Worm (Caenorhabditis elegans): ENCODE data around the gene igcm-2.

DNA sequence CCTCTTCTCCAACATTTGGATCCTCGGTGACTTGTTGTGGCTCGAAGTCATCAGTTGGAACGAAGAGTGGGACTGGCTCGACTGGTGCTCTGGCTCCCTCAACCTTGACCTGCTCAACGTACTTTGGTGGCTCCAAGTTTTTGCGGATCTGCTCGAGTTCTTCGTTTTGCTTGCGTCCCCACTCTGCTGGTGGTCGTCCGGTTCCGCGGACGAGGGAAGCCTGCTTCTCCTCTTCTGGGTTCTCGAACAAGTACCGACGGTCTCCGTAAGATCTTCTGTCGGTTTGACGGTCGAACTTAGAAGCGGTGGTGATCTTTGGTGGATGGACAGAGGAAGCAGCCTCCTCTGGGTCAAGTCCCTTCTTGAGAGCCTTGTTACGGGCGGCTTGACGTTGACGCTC, 17.3 kb upstream of the igcm-2 start:
- no peak for TF ChIP-seq ztf-4 (tag; optimal IDR thresholded peaks at IDR 0.05)
- TF ChIP-seq fos-1 (tag; optimal IDR thresholded peaks at IDR 0.05), result no peak
- no peak for TF ChIP-seq nhr-11 (tag; optimal IDR thresholded peaks at IDR 0.05)
- TF ChIP-seq alr-1 (tag; optimal IDR thresholded peaks at IDR 0.05), result no peak
- TF ChIP-seq nhr-23 (tag; optimal IDR thresholded peaks at IDR 0.05), result no peak
- TF ChIP-seq ama-1 (optimal IDR thresholded peaks at IDR 0.05), result no peak
- no peak for TF ChIP-seq lin-13 (GFP tag; optimal IDR thresholded peaks at IDR 0.05)
- TF ChIP-seq skn-1 (tag; optimal IDR thresholded peaks at IDR 0.05), result no peak
- TF ChIP-seq F13H6.1 (tag; optimal IDR thresholded peaks at IDR 0.05), result no peak
- no peak for TF ChIP-seq egl-27 (tag; optimal IDR thresholded peaks at IDR 0.05)
- TF ChIP-seq R02D3.7 (tag; optimal IDR thresholded peaks at IDR 0.05), result no peak
- no peak for TF ChIP-seq nhr-25 (tag; optimal IDR thresholded peaks at IDR 0.05)
- no peak for TF ChIP-seq mbf-1 (tag; optimal IDR thresholded peaks at IDR 0.05)
